1 worm cellular context compared by ENCODE assay signal in genomic region chrIII:13766704-13767323, ce11.
TF ChIP-seq lines count a peak whose summit lies in the region.

No protein-coding gene starts in this region.

TF ChIP-seq in whole organism, L1 larva, 84 proteins besides CTCF, POLR2A, EP300 and RAD21 (continued from another document):
- no peak for TF ChIP-seq ceh-90 (tag; optimal IDR thresholded peaks at IDR 0.05; lab: Kevin White, UChicago)
- TF ChIP-seq nhr-90 (tag; optimal IDR thresholded peaks at IDR 0.05; lab: Kevin White, UChicago; ENCODE audit: poor library complexity): peak; percentile 53
- TF ChIP-seq fkh-4 (tag; optimal IDR thresholded peaks at IDR 0.05; lab: Kevin White, UChicago; ENCODE audit: borderline replicate concordance): no peak
- TF ChIP-seq dpl-1 (GFP tag; optimal IDR thresholded peaks at IDR 0.05; lab: Kevin White, UChicago): peak in 1 of 3 experiments; percentile 14
- TF ChIP-seq pax-3 (tag; optimal IDR thresholded peaks at IDR 0.05; lab: Kevin White, UChicago): no peak
- TF ChIP-seq unc-62 (GFP tag; optimal IDR thresholded peaks at IDR 0.05; lab: Kevin White, UChicago): no peak
- no peak for TF ChIP-seq tbx-2 (tag; optimal IDR thresholded peaks at IDR 0.05; lab: Kevin White, UChicago)
- peak; percentile 44 for TF ChIP-seq nhr-20 (tag; optimal IDR thresholded peaks at IDR 0.05; lab: Kevin White, UChicago)
- TF ChIP-seq mdl-1 (tag; optimal IDR thresholded peaks at IDR 0.05; lab: Kevin White, UChicago): peak in 1 of 2 experiments; percentile 30
- no peak for TF ChIP-seq pag-3 (tag; optimal IDR thresholded peaks at IDR 0.05; lab: Kevin White, UChicago; ENCODE audit: borderline replicate concordance, insufficient read depth)
- peak; percentile 83 for TF ChIP-seq elt-2 (tag; optimal IDR thresholded peaks at IDR 0.05; lab: Kevin White, UChicago)
- TF ChIP-seq fkh-8 (tag; optimal IDR thresholded peaks at IDR 0.05; lab: Kevin White, UChicago): no peak
- no peak for TF ChIP-seq dsc-1 (tag; optimal IDR thresholded peaks at IDR 0.05; lab: Kevin White, UChicago)
- TF ChIP-seq hpl-2 (GFP tag; optimal IDR thresholded peaks at IDR 0.05; lab: Kevin White, UChicago): no peak
- TF ChIP-seq efl-1 (optimal IDR thresholded peaks at IDR 0.05; lab: Kevin White, UChicago): peak in 1 of 2 experiments; percentile 8
- TF ChIP-seq efl-1 (GFP tag; optimal IDR thresholded peaks at IDR 0.05 in 1 of 2; lab: Kevin White, UChicago): peak in 1 of 2 experiments; percentile 92
- TF ChIP-seq ztf-4 (tag; optimal IDR thresholded peaks at IDR 0.05; lab: Kevin White, UChicago): no peak
